Fruit fly (Drosophila melanogaster) whole organism, embryonic: Measurements from ENCODE around the gene CG45544.
A peak's percentile ranks its signal among the peaks of the same experiment; 100 is the strongest.

Experiments used
- ATbp ChIP-seq: fragments of 200-800 bp; sonication (Bioruptor generic); optimal IDR thresholded peaks from 2 replicates; lab custom pipeline; 2017; ENCODE audit warnings: missing biosample characterization, mild to moderate bottlenecking, missing genetic modification characterization, missing genetic modification reagents
- CG10565 ChIP-seq: fragments of 200-800 bp; sonication (Bioruptor generic); optimal IDR thresholded peaks from 3 replicates; lab custom pipeline; 2016; ENCODE audit warnings: missing biosample characterization, mild to moderate bottlenecking, missing genetic modification characterization
- CG12769 ChIP-seq: fragments of 200-800 bp; sonication (Bioruptor generic); optimal IDR thresholded peaks from 2 replicates; lab custom pipeline; 2019; ENCODE audit warnings: missing biosample characterization, mild to moderate bottlenecking, missing genetic modification characterization, moderate library complexity
- CG12942 ChIP-seq: fragments of 200-800 bp; sonication (Bioruptor generic); optimal IDR thresholded peaks from 3 replicates; lab custom pipeline; 2016; ENCODE audit warnings: missing biosample characterization, missing genetic modification characterization
- CG13624 ChIP-seq: fragments of 200-800 bp; sonication (Bioruptor generic); optimal IDR thresholded peaks from 2 replicates; lab custom pipeline; 2016; ENCODE audit warnings: missing biosample characterization, missing genetic modification characterization
- CG17328 ChIP-seq: fragments of 200-800 bp; sonication (Bioruptor generic); IDR thresholded peaks from 2 replicates; pipeline ENCODE4 v1.3.6; 2022; ENCODE audit warnings: missing biosample characterization, missing genetic modification characterization
- CG17361 ChIP-seq: fragments of 200-800 bp; sonication (Bioruptor generic); IDR thresholded peaks from 3 replicates; pipeline ENCODE4 v1.3.6; 2022; ENCODE audit warnings: missing biosample characterization, missing genetic modification characterization
- CG17568 ChIP-seq: fragments of 200-800 bp; sonication (Bioruptor generic); optimal IDR thresholded peaks from 2 replicates; lab custom pipeline; 2018; ENCODE audit warnings: missing biosample characterization, mild to moderate bottlenecking, missing genetic modification characterization, moderate library complexity
- CG17829 ChIP-seq: fragments of 200-800 bp; optimal IDR thresholded peaks from 2 replicates; lab custom pipeline; 2019; ENCODE audit warnings: missing biosample characterization, mild to moderate bottlenecking, missing genetic modification characterization, moderate library complexity
- CG31365 ChIP-seq: fragments of 200-800 bp; sonication (Bioruptor generic); optimal IDR thresholded peaks from 2 replicates; lab custom pipeline; 2018; ENCODE audit warnings: missing biosample characterization, mild to moderate bottlenecking, missing genetic modification characterization
- CG3847 ChIP-seq: fragments of 200-800 bp; sonication (Bioruptor generic); IDR thresholded peaks from 2 replicates; pipeline ENCODE4 v1.3.6; 2022; ENCODE audit warnings: missing biosample characterization, missing genetic modification characterization
- CG3995 ChIP-seq: fragments of 200-800 bp; sonication (Bioruptor generic); optimal IDR thresholded peaks from 3 replicates; lab custom pipeline; 2016; ENCODE audit warnings: missing biosample characterization, missing genetic modification characterization
- CG4282 ChIP-seq: fragments of 200-800 bp; sonication (Bioruptor generic); optimal IDR thresholded peaks from 2 replicates; lab custom pipeline; 2016; ENCODE audit warnings: missing biosample characterization, missing genetic modification characterization
- CG4820 ChIP-seq: fragments of 200-800 bp; sonication (Bioruptor generic); optimal IDR thresholded peaks from 3 replicates; lab custom pipeline; 2016; ENCODE audit warnings: missing biosample characterization, missing genetic modification characterization
- CG6683 ChIP-seq: fragments of 200-800 bp; sonication (Bioruptor generic); optimal IDR thresholded peaks from 2 replicates; lab custom pipeline; 2017; ENCODE audit warnings: missing biosample characterization, mild to moderate bottlenecking, missing genetic modification characterization, missing genetic modification reagents
- CG6689 ChIP-seq: fragments of 200-800 bp; sonication (Bioruptor generic); IDR thresholded peaks from 2 replicates; pipeline ENCODE4 v1.3.6; 2022; ENCODE audit warnings: missing biosample characterization, missing genetic modification characterization
- CG7372 ChIP-seq: fragments of 200-800 bp; sonication (Bioruptor generic); IDR thresholded peaks from 2 replicates; pipeline ENCODE4 v1.3.6; 2022; ENCODE audit warnings: missing biosample characterization, missing genetic modification characterization
- CG9609 ChIP-seq: fragments of 200-800 bp; sonication (Bioruptor generic); optimal IDR thresholded peaks from 3 replicates; lab custom pipeline; 2016; ENCODE audit warnings: missing biosample characterization, missing genetic modification characterization
- CHES-1-like ChIP-seq: fragments of 200-800 bp; sonication (Bioruptor generic); optimal IDR thresholded peaks from 2 replicates; lab custom pipeline; 2016; ENCODE audit warnings: missing biosample characterization, missing genetic modification characterization
- D ChIP-seq, 2 experiments: fragments of 200-800 bp in 1 of 2; fragments of >200 bp in 1 of 2; sonication (Bioruptor generic) in 1 of 2; optimal IDR thresholded peaks; 2 replicates in 1 of 2; 3 replicates in 1 of 2; lab custom pipeline; 2017; ENCODE audit warnings: mild to moderate bottlenecking in 1 of 2, missing biosample characterization in 1 of 2, missing genetic modification characterization in 1 of 2, missing genetic modification reagents in 1 of 2
- HmgD ChIP-seq: fragments of 200-800 bp; sonication (Bioruptor generic); optimal IDR thresholded peaks from 3 replicates; lab custom pipeline; 2016; ENCODE audit warnings: missing biosample characterization, missing genetic modification characterization
- Hr3 ChIP-seq: fragments of 200-800 bp; sonication (Bioruptor generic); optimal IDR thresholded peaks from 3 replicates; lab custom pipeline; 2016; ENCODE audit warnings: missing biosample characterization, missing genetic modification characterization
- Lpt ChIP-seq: fragments of >200 bp; optimal IDR thresholded peaks from 2 replicates; lab custom pipeline; 2018; ENCODE audit warnings: missing biosample characterization, missing genetic modification characterization
- Stat92E ChIP-seq, 3 experiments: fragments of >200 bp in 2 of 3; fragments of 200-800 bp in 1 of 3; sonication (Bioruptor generic) in 1 of 3; optimal IDR thresholded peaks; 2 replicates each; lab custom pipeline; 2017 to 2019; ENCODE audit warnings: missing biosample characterization in 3 of 3, missing genetic modification characterization in 3 of 3, mild to moderate bottlenecking in 1 of 3, moderate library complexity in 1 of 3
- Xrp1 ChIP-seq: fragments of 200-800 bp; sonication (Bioruptor generic); IDR thresholded peaks from 2 replicates; pipeline ENCODE4 v1.3.6; 2022; ENCODE audit warnings: missing biosample characterization, missing genetic modification characterization
- ab ChIP-seq: fragments of 200-800 bp; sonication (Bioruptor generic); optimal IDR thresholded peaks from 2 replicates; lab custom pipeline; 2016; ENCODE audit warnings: missing biosample characterization, missing genetic modification characterization
- ac ChIP-seq: fragments of 200-800 bp; sonication (Bioruptor generic); optimal IDR thresholded peaks from 3 replicates; lab custom pipeline; 2017; ENCODE audit warnings: missing biosample characterization, mild to moderate bottlenecking, missing genetic modification characterization
- ara ChIP-seq: fragments of 200-800 bp; sonication (Bioruptor generic); IDR thresholded peaks from 2 replicates; pipeline ENCODE4 v1.3.6; 2022; ENCODE audit warnings: missing biosample characterization, missing genetic modification characterization
- ase ChIP-seq: fragments of 200-800 bp; sonication (Bioruptor generic); IDR thresholded peaks from 3 replicates; pipeline ENCODE4 v1.3.6; 2022; ENCODE audit warnings: missing biosample characterization, missing genetic modification characterization
- ash1 ChIP-seq: fragments of 200-800 bp; sonication (Bioruptor generic); optimal IDR thresholded peaks from 2 replicates; lab custom pipeline; 2018; ENCODE audit warnings: missing biosample characterization, mild to moderate bottlenecking, missing genetic modification characterization
- caup ChIP-seq: fragments of 200-800 bp; sonication (Bioruptor generic); optimal IDR thresholded peaks from 3 replicates; lab custom pipeline; 2017; ENCODE audit warnings: missing biosample characterization, mild to moderate bottlenecking, missing genetic modification characterization, moderate library complexity; ENCODE audit not compliant: severe bottlenecking
- cg ChIP-seq: fragments of 200-800 bp; sonication (Bioruptor generic); optimal IDR thresholded peaks from 3 replicates; lab custom pipeline; 2019; ENCODE audit warnings: missing biosample characterization, mild to moderate bottlenecking, missing genetic modification characterization, moderate library complexity
- chn ChIP-seq: fragments of 200-800 bp; sonication (Bioruptor generic); optimal IDR thresholded peaks from 2 replicates; lab custom pipeline; 2016; ENCODE audit warnings: missing biosample characterization, missing genetic modification characterization
- ewg ChIP-seq: fragments of 200-800 bp; sonication (Bioruptor generic); optimal IDR thresholded peaks from 3 replicates; lab custom pipeline; 2017; ENCODE audit warnings: mild to moderate bottlenecking, missing biosample characterization, missing genetic modification reagents, missing genetic modification characterization
- fru ChIP-seq: fragments of >200 bp; optimal IDR thresholded peaks from 2 replicates; lab custom pipeline; 2017
- fu2 ChIP-seq: fragments of 200-800 bp; sonication (Bioruptor generic); optimal IDR thresholded peaks from 2 replicates; lab custom pipeline; 2016; ENCODE audit warnings: missing biosample characterization, missing genetic modification characterization
- gsb-n ChIP-seq: fragments of 200-800 bp; sonication (Bioruptor generic); optimal IDR thresholded peaks from 3 replicates; lab custom pipeline; 2018; ENCODE audit warnings: missing biosample characterization, mild to moderate bottlenecking, missing genetic modification characterization
- jigr1 ChIP-seq: fragments of 200-800 bp; sonication (Bioruptor generic); IDR thresholded peaks from 3 replicates; pipeline ENCODE4 v1.3.6; 2022; ENCODE audit warnings: missing biosample characterization, missing genetic modification characterization
- kah ChIP-seq: fragments of 200-800 bp; sonication (Bioruptor generic); optimal IDR thresholded peaks from 2 replicates; lab custom pipeline; 2018; ENCODE audit warnings: missing biosample characterization, mild to moderate bottlenecking, missing genetic modification characterization
- knrl ChIP-seq: fragments of 200-800 bp; sonication (Bioruptor generic); IDR thresholded peaks from 3 replicates; pipeline ENCODE4 v1.3.6; 2022; ENCODE audit warnings: missing biosample characterization, missing genetic modification characterization; ENCODE audit not compliant: partially characterized antibody
- lola ChIP-seq, 3 experiments: fragments of >200 bp in 2 of 3; fragments of 200-800 bp in 1 of 3; sonication (Bioruptor generic) in 1 of 3; optimal IDR thresholded peaks; 2 replicates each; lab custom pipeline; 2017 to 2019; ENCODE audit warnings: missing biosample characterization in 3 of 3, missing genetic modification characterization in 3 of 3, mild to moderate bottlenecking in 1 of 3, moderate library complexity in 1 of 3
- luna ChIP-seq: fragments of 200-800 bp; sonication (Bioruptor generic); optimal IDR thresholded peaks from 2 replicates; lab custom pipeline; 2016; ENCODE audit warnings: missing biosample characterization, missing genetic modification characterization
- nmo ChIP-seq: fragments of 200-800 bp; sonication (Bioruptor generic); optimal IDR thresholded peaks from 2 replicates; lab custom pipeline; 2018; ENCODE audit warnings: missing biosample characterization, mild to moderate bottlenecking, missing genetic modification characterization, moderate library complexity
- onecut ChIP-seq: fragments of 200-800 bp; sonication (Bioruptor generic); IDR thresholded peaks from 2 replicates; pipeline ENCODE4 v1.3.6; 2022; ENCODE audit warnings: missing biosample characterization, missing genetic modification characterization
- pfk ChIP-seq: fragments of 200-800 bp; sonication (Bioruptor generic); optimal IDR thresholded peaks from 2 replicates; lab custom pipeline; 2018; ENCODE audit warnings: missing biosample characterization, mild to moderate bottlenecking, missing genetic modification characterization, moderate library complexity
- pita ChIP-seq: fragments of 200-800 bp; sonication (Bioruptor generic); optimal IDR thresholded peaks from 2 replicates; lab custom pipeline; 2017; ENCODE audit warnings: missing biosample characterization, mild to moderate bottlenecking, missing genetic modification characterization
- ro ChIP-seq: fragments of 200-800 bp; sonication (Bioruptor generic); IDR thresholded peaks from 2 replicates; pipeline ENCODE4 v1.3.6; 2022; ENCODE audit warnings: missing biosample characterization, missing genetic modification characterization
- scrt ChIP-seq: fragments of 200-800 bp; sonication (Bioruptor generic); optimal IDR thresholded peaks from 2 replicates; lab custom pipeline; 2018; ENCODE audit warnings: missing biosample characterization, mild to moderate bottlenecking, missing genetic modification characterization, moderate library complexity
- sob ChIP-seq: fragments of 200-800 bp; sonication (Bioruptor generic); IDR thresholded peaks from 2 replicates; pipeline ENCODE4 v1.3.6; 2022; ENCODE audit warnings: missing biosample characterization, missing genetic modification characterization
- sr ChIP-seq: fragments of 200-800 bp; sonication (Bioruptor generic); IDR thresholded peaks from 3 replicates; pipeline ENCODE4 v1.3.6; 2022; ENCODE audit warnings: missing biosample characterization, missing genetic modification characterization
- z ChIP-seq: fragments of 200-800 bp; sonication (Bioruptor generic); IDR thresholded peaks from 3 replicates; pipeline ENCODE4 v1.3.6; 2022; ENCODE audit warnings: missing biosample characterization, missing genetic modification characterization

Gene CG45544

dm6 chr3R:29214262-29214661, 42.0 kb upstream of the CG45544 start (continued):
- TF ChIP-seq gsb-n (tag; lab: Kevin White, UChicago) (peak; percentile 100), luna (peak; percentile 96), Xrp1 (peak; percentile 100), Stat92E (GFP tag; optimal IDR thresholded peaks at IDR 0.05; lab: Kevin White, UChicago) (peak in 1 of 3 experiments; percentile 99), pfk (GFP tag; lab: Kevin White, UChicago) (peak; percentile 79), onecut (GFP tag; lab: Robert Waterston, UW) (peak; percentile 99), CG12942 (GFP tag; lab: Kevin White, UChicago) (peak; percentile 98), CG13624 (peak; percentile 99), scrt (GFP tag; lab: Kevin White, UChicago) (peak; percentile 98), ara (GFP tag; lab: Robert Waterston, UW) (peak; percentile 100), CG10565 (GFP tag; lab: Kevin White, UChicago) (peak; percentile 97), cg (peak; percentile 85), CG31365 (tag; lab: Kevin White, UChicago) (peak; percentile 93), CG12769 (peak; percentile 98), fu2 (GFP tag; lab: Kevin White, UChicago) (peak; percentile 97), CG17328 (GFP tag; lab: Robert Waterston, UW) (peak; percentile 100), ash1 (peak; percentile 92), ATbp (GFP tag; lab: Kevin White, UChicago) (peak; percentile 99), ase (GFP tag; lab: Robert Waterston, UW) (peak; percentile 99), CG3847 (GFP tag; lab: Robert Waterston, UW) (peak; percentile 99), caup (peak; percentile 99), z (GFP tag; lab: Robert Waterston, UW) (peak; percentile 87), CG9609 (GFP tag; lab: Kevin White, UChicago) (peak; percentile 99), ac (GFP tag; lab: Kevin White, UChicago) (peak; percentile 100), ro (GFP tag; lab: Robert Waterston, UW) (peak; percentile 97), CG4282 (GFP tag; lab: Kevin White, UChicago) (peak; percentile 98), jigr1 (GFP tag; lab: Robert Waterston, UW) (peak; percentile 94), nmo (peak; percentile 99), CG4820 (GFP tag; lab: Kevin White, UChicago) (peak; percentile 99), pita (GFP tag; lab: Kevin White, UChicago) (no peak), D (optimal IDR thresholded peaks at IDR 0.05; lab: Kevin White, UChicago) (no peak), D (GFP tag; optimal IDR thresholded peaks at IDR 0.05; lab: Kevin White, UChicago) (peak; percentile 99), CHES-1-like (GFP tag; lab: Kevin White, UChicago) (peak; percentile 99), lola (GFP tag; optimal IDR thresholded peaks at IDR 0.05; lab: Kevin White, UChicago) (peak in 1 of 3 experiments; percentile 99), chn (GFP tag; lab: Kevin White, UChicago) (peak; percentile 99), CG7372 (peak; percentile 99), CG6683 (GFP tag; lab: Kevin White, UChicago) (peak; percentile 98), sr (GFP tag; lab: Robert Waterston, UW) (peak; percentile 98), knrl (GFP tag; lab: Robert Waterston, UW) (no peak), fru (lab: Kevin White, UChicago) (no peak), CG17361 (peak; percentile 98), ab (GFP tag; lab: Kevin White, UChicago) (peak; percentile 98), sob (GFP tag; lab: Robert Waterston, UW) (peak; percentile 99), CG17829 (peak; percentile 100), kah (GFP tag; lab: Kevin White, UChicago) (peak; percentile 97), CG3995 (GFP tag; lab: Kevin White, UChicago) (peak; percentile 88), Lpt (no peak), Hr3 (GFP tag; lab: Kevin White, UChicago) (peak; percentile 99), ewg (GFP tag; lab: Kevin White, UChicago) (peak; percentile 97), CG6689 (GFP tag; lab: Robert Waterston, UW) (peak; percentile 99), HmgD (GFP tag; lab: Kevin White, UChicago) (peak; percentile 98), CG17568 (GFP tag; lab: Kevin White, UChicago) (peak; percentile 99)
